Worm (Caenorhabditis elegans) whole organism, young adult: ENCODE results near the gene pus-1.

Source experiments
- chd-7 ChIP-seq: sonication (generic microtip); optimal IDR thresholded peaks from 2 replicates; lab custom pipeline; 2016; ENCODE audit warnings: mild to moderate bottlenecking, missing genetic modification characterization, moderate library complexity, missing compliant biosample characterization
- dox-1 ChIP-seq: fragments of 200-800 bp; sonication (Bioruptor generic); IDR thresholded peaks from 2 replicates; pipeline ENCODE4 v1.3.6; 2022; ENCODE audit warnings: missing genetic modification reagents, missing genetic modification characterization, missing compliant biosample characterization
- xnd-1 ChIP-seq: sonication (generic microtip); optimal IDR thresholded peaks from 2 replicates; lab custom pipeline; 2016; ENCODE audit warnings: missing genotype, missing genetic modification reagents, missing genetic modification characterization, missing compliant biosample characterization

DNA sequence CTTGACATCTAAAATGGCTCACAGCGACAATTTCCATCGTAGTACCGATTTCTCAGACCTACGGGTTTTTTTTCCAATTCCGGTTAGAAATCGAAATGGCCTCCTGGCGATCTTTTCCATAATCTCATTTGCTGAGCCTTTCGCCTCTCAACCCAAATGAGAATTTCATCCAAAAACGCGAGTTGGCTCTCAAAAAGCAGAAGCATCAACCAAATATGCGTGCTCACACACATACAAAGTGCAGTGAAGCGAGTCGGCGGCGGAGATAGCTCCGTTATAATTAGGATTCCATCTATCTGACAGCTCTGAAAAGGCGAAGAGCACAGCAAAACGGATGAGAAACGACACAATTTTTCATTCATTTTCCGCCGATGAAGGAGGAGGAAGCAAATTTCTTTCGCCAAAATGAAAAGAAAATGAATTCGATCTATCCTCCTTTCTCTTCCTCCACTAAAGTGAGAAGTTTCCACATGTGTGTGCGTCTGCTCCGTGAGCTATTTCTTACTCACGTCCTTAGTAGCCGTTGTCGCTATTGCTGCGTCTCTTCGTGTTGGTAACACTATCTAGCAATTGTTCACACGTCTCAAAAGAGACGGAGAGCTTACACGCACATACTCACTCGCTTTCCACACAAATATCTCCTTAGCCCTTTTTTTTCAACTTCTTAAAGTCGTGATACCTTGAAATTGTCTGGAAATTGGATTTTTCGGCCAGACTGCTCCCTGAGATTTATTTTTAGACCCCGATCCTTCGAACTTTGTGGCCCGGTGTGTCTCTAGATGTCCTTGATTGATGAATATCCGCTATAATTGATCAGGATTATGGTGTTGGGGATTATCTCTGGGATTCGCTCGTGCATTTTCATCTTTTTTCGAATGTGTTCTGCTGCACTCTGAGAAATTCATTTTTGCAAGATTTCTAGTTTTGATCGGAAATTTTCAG, 42.4 kb downstream of the pus-1 start:
- TF ChIP-seq xnd-1 (tag; lab: Kevin White, UChicago) = no peak
- no peak for TF ChIP-seq dox-1
- TF ChIP-seq chd-7 (tag; lab: Kevin White, UChicago) = no peak
